Worm (Caenorhabditis elegans) whole organism, young adult: ENCODE data around the gene sqst-4.

Source experiments
- B0019.2 ChIP-seq: fragments of 200-800 bp; sonication (Bioruptor generic); conservative IDR thresholded peaks from 2 replicates; pipeline ENCODE4 v1.3.6; 2022; ENCODE audit warnings: missing genetic modification reagents, missing genetic modification characterization, missing compliant biosample characterization
- B0336.3 ChIP-seq: fragments of 200-800 bp; sonication (Bioruptor generic); IDR thresholded peaks from 2 replicates; pipeline ENCODE4 v1.3.6; 2022; ENCODE audit warnings: missing genetic modification characterization, missing compliant biosample characterization
- F55B11.4 ChIP-seq: sonication (generic microtip); optimal IDR thresholded peaks from 2 replicates; lab custom pipeline; 2016; ENCODE audit warnings: missing compliant biosample characterization, missing genetic modification characterization, borderline replicate concordance; ENCODE audit not compliant: insufficient read depth
- F57A8.1 ChIP-seq: fragments of 200-800 bp; sonication (Bioruptor generic); optimal IDR thresholded peaks from 2 replicates; lab custom pipeline; 2018; ENCODE audit warnings: mild to moderate bottlenecking, missing genetic modification characterization, moderate library complexity, missing compliant biosample characterization
- K11D2.4 ChIP-seq: fragments of 200-800 bp; sonication (Bioruptor generic); IDR thresholded peaks from 2 replicates; pipeline ENCODE4 v1.3.6; 2022; ENCODE audit warnings: missing genetic modification reagents, missing genetic modification characterization, missing compliant biosample characterization
- ZK185.1 ChIP-seq: sonication (generic microtip); optimal IDR thresholded peaks from 2 replicates; lab custom pipeline; 2016; ENCODE audit warnings: mild to moderate bottlenecking, missing genetic modification characterization, missing compliant biosample characterization; ENCODE audit not compliant: poor library complexity, severe bottlenecking
- cebp-1 ChIP-seq, 2 experiments: fragments of 200-800 bp in 1 of 2; sonication (Bioruptor generic) in 1 of 2; sonication (generic microtip) in 1 of 2; IDR thresholded peaks in 1 of 2; optimal IDR thresholded peaks in 1 of 2; 2 replicates each; pipeline versions ENCODE4 v1.3.6 to Lab custom; 2017 to 2022; ENCODE audit warnings: missing compliant biosample characterization in 2 of 2, missing genetic modification characterization in 2 of 2, mild to moderate bottlenecking in 1 of 2, missing genetic modification reagents in 1 of 2, moderate library complexity in 1 of 2
- sea-2 ChIP-seq: fragments of 200-800 bp; sonication (Bioruptor generic); IDR thresholded peaks from 2 replicates; pipeline ENCODE4 v1.3.6; 2022; ENCODE audit warnings: missing genetic modification characterization, missing compliant biosample characterization
- snpc-4 ChIP-seq, 5 experiments: fragments of 150-350 bp in 1 of 5; sonication (generic microtip) in 4 of 5; optimal IDR thresholded peaks; 2 replicates each; lab custom pipeline; 2014 to 2018; ENCODE audit warnings: missing genetic modification characterization in 5 of 5, missing biosample characterization in 3 of 5, antibody characterized with exemption in 2 of 5, mild to moderate bottlenecking in 2 of 5, missing compliant biosample characterization in 2 of 5, missing genotype in 2 of 5, moderate library complexity in 2 of 5, missing genetic modification reagents in 1 of 5
- ztf-25 ChIP-seq: fragments of 200-800 bp; sonication (Bioruptor generic); IDR thresholded peaks from 2 replicates; pipeline ENCODE4 v1.3.6; 2022; ENCODE audit warnings: missing genetic modification reagents, missing genetic modification characterization, missing compliant biosample characterization

DNA sequence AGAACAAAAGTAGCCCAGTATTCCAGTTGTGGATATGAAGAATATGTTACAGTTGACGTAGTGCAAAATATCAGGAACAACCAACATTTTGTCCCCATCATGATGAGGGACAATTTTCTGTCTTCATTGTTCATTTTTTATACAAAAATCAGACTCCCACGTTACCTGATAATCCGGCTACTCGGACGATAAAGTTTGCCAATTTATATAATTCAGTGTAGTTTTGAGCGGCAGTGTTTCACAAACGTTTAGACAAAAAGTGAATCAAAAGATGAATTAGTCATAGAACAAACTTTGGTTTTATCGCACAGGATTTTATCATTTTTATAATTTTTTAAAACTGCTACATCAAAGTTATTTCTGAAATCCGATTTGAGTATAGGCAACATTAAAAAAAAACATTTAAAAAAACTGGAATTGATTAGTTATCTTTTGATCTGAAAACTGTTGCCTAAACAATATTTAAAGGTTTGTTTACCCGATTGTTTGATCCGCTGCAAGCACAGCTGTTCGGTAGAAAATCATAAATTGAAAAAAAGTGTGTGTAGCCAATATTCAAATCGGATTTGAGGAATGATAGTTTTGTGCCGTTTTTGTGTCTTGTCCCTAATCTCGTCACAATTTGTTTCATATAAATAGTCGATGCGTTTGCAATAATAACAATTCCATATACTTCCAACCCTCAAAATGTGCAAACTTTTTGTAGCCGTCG lies 7.2 kb upstream of the sqst-4 start, which contains the start of the genes F57E7.4 and spig-6:
- TF ChIP-seq ZK185.1, result no peak
- no peak for TF ChIP-seq B0336.3
- no peak for TF ChIP-seq cebp-1 (GFP tag; IDR thresholded peaks at IDR 0.05; lab: Robert Waterston, UW)
- TF ChIP-seq cebp-1 (tag; optimal IDR thresholded peaks at IDR 0.05; lab: Kevin White, UChicago), result no peak
- no peak for TF ChIP-seq ztf-25 (GFP tag; lab: Robert Waterston, UW)
- no peak for TF ChIP-seq B0019.2 (GFP tag; lab: Robert Waterston, UW)
- no peak for TF ChIP-seq sea-2 (GFP tag; lab: Robert Waterston, UW)
- no peak for TF ChIP-seq K11D2.4 (GFP tag; lab: Robert Waterston, UW)
- no peak for TF ChIP-seq F55B11.4 (tag; lab: Kevin White, UChicago)
- TF ChIP-seq snpc-4 (GFP tag; optimal IDR thresholded peaks at IDR 0.05; lab: Kevin White, UChicago), result no peak
- TF ChIP-seq snpc-4 (tag; optimal IDR thresholded peaks at IDR 0.05; lab: Kevin White, UChicago), result no peak
- no peak for TF ChIP-seq F57A8.1 (GFP tag; lab: Kevin White, UChicago)
